Worm (Caenorhabditis elegans): Measurements from ENCODE around the gene fbxb-38.

DNA sequence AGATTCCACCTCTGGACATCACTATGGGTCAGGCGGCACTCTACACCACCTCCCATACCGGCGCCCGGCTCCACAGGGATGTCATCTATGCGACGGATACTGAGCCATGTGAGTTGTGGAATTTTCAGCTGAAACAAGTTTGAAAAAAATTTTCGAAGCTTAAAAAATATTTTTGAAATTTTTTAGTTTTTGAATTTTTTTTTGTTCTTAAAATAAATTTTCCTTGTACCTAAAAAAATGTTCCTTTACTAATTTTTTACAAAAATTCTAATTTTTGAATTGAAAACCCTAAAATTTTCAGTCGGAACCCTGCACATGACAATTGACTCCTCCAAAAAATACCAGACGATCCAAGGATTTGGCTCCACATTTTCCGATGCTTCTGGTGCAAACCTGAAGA is 9.2 kb upstream of the fbxb-38 start:
- no peak for TF ChIP-seq dmd-4 (tag; optimal IDR thresholded peaks at IDR 0.05; ENCODE audit: borderline replicate concordance)
- TF ChIP-seq elt-4 (tag; optimal IDR thresholded peaks at IDR 0.05): no peak
- no peak for TF ChIP-seq hlh-13 (GFP tag; optimal IDR thresholded peaks at IDR 0.05)
- TF ChIP-seq C38D4.7 (GFP tag; optimal IDR thresholded peaks at IDR 0.05): no peak
- no peak for TF ChIP-seq ceh-31 (tag; optimal IDR thresholded peaks at IDR 0.05)
- no peak for TF ChIP-seq pha-4 (tag; optimal IDR thresholded peaks at IDR 0.05)

Measured in whole organism, late embryonic.